Worm (Caenorhabditis elegans) whole organism, mixed stage, embryonic: ENCODE data around the gene dpy-13.

Experiments
- elt-1 ChIP-seq: sonication (generic microtip); optimal IDR thresholded peaks from 2 replicates; lab custom pipeline; 2017; ENCODE audit warnings: missing genetic modification characterization, mild to moderate bottlenecking, missing compliant biosample characterization, antibody characterized with exemption, moderate library complexity, borderline replicate concordance; ENCODE audit not compliant: insufficient read depth
- elt-3 ChIP-seq: fragments of 150-350 bp; optimal IDR thresholded peaks from 2 replicates; lab custom pipeline; 2014; ENCODE audit warnings: missing biosample characterization, missing genetic modification characterization
- ham-2 ChIP-seq: fragments of 200-800 bp; sonication (Bioruptor generic); optimal IDR thresholded peaks from 2 replicates; lab custom pipeline; 2018; ENCODE audit warnings: mild to moderate bottlenecking, missing genetic modification characterization, missing compliant biosample characterization
- lin-13 ChIP-seq: fragments of 150-350 bp; optimal IDR thresholded peaks from 2 replicates; lab custom pipeline; 2014; ENCODE audit warnings: missing biosample characterization, missing genetic modification characterization
- snpc-4 ChIP-seq: fragments of 150-350 bp; optimal IDR thresholded peaks from 2 replicates; lab custom pipeline; 2014; ENCODE audit warnings: missing biosample characterization, missing genetic modification characterization

DNA sequence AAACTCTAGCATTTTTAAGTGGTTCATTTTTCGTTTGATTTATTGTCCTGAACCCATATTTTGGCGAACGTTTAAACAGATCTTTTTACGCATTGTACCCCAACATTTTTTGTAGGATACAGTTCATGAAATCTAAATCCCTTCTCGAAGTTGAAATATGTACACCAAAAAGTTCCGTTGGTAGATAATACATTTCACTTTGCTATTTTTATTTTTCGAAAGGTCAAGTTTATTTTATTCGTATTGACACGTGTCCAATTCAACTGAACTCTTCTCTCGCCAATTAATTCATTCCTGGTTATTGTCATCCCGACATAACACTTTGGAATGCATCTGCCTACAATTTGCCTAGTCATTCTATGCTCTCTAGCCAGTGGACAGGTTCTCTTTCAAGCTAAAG is 35.5 kb downstream of the dpy-13 start, which contains the start of gene F36A4.2:
- TF ChIP-seq lin-13 (tag; lab: Kevin White, UChicago) (no peak), ham-2 (GFP tag; lab: Kevin White, UChicago) (no peak), snpc-4 (tag; lab: Kevin White, UChicago) (no peak), elt-3 (no peak), elt-1 (tag; lab: Kevin White, UChicago) (no peak)
